Fruit fly (Drosophila melanogaster) whole organism, adult: Measurements from ENCODE around the gene Pitslre.

Experiments used
- CG11617 ChIP-seq: fragments of 200-800 bp; sonication (Bioruptor generic); optimal IDR thresholded peaks from 2 replicates; lab custom pipeline; 2017; ENCODE audit warnings: mild to moderate bottlenecking, missing biosample characterization, missing genetic modification reagents, missing genetic modification characterization
- CG12768 ChIP-seq: fragments of 200-800 bp; sonication (Bioruptor generic); optimal IDR thresholded peaks from 2 replicates; lab custom pipeline; 2017; ENCODE audit warnings: missing biosample characterization, missing genetic modification characterization, mild to moderate bottlenecking, moderate library complexity, missing genetic modification reagents
- CG33017 ChIP-seq: fragments of 200-800 bp; sonication (Bioruptor generic); optimal IDR thresholded peaks from 2 replicates; lab custom pipeline; 2018; ENCODE audit warnings: missing biosample characterization, mild to moderate bottlenecking, missing genetic modification characterization, moderate library complexity
- CG7045 ChIP-seq: fragments of 200-800 bp; sonication (Bioruptor generic); optimal IDR thresholded peaks from 2 replicates; lab custom pipeline; 2017; ENCODE audit warnings: missing biosample characterization, mild to moderate bottlenecking, missing genetic modification characterization
- CG7101 ChIP-seq: fragments of 200-800 bp; sonication (Bioruptor generic); optimal IDR thresholded peaks from 2 replicates; lab custom pipeline; 2018; ENCODE audit warnings: missing biosample characterization, mild to moderate bottlenecking, missing genetic modification characterization, moderate library complexity
- bab1 ChIP-seq: fragments of 200-800 bp; sonication (Bioruptor generic); optimal IDR thresholded peaks from 3 replicates; lab custom pipeline; 2019; ENCODE audit warnings: missing biosample characterization, mild to moderate bottlenecking, missing genetic modification characterization, moderate library complexity
- cnc ChIP-seq, 2 experiments: fragments of >200 bp; optimal IDR thresholded peaks; 2 replicates each; lab custom pipeline; 2017
- pad ChIP-seq: fragments of 200-800 bp; sonication (Bioruptor generic); optimal IDR thresholded peaks from 3 replicates; lab custom pipeline; 2017; ENCODE audit warnings: missing biosample characterization, missing genetic modification characterization, mild to moderate bottlenecking, moderate library complexity, missing genetic modification reagents

dm6 chr3L:20737346-20737745, 34.0 kb upstream of the Pitslre start:
- no peak for TF ChIP-seq CG11617 (GFP tag; lab: Kevin White, UChicago)
- no peak for TF ChIP-seq CG33017
- no peak for TF ChIP-seq CG12768
- TF ChIP-seq CG7045 (GFP tag; lab: Kevin White, UChicago), result no peak
- no peak for TF ChIP-seq CG7101 (tag; lab: Kevin White, UChicago)
- TF ChIP-seq bab1 (GFP tag; lab: Kevin White, UChicago), result no peak
- no peak for TF ChIP-seq pad (GFP tag; lab: Kevin White, UChicago)
- no peak for TF ChIP-seq cnc (optimal IDR thresholded peaks at IDR 0.05; lab: Kevin White, UChicago)
